Fruit fly (Drosophila melanogaster): ENCODE measurements around the gene CG11586.

- TF ChIP-seq pan (optimal IDR thresholded peaks at IDR 0.05) (no peak), psq (optimal IDR thresholded peaks at IDR 0.05) (no peak)
These were observed 28.5 kb downstream of the CG11586 start for dm6 chr3L:4233603-4234277.
